Worm (Caenorhabditis elegans) whole organism, L2 larva: ENCODE measurements around the gene tbx-2.

Experiments
- C34F6.9 ChIP-seq: fragments of 150-350 bp; optimal IDR thresholded peaks from 2 replicates; lab custom pipeline; 2014; ENCODE audit warnings: missing biosample characterization, missing genetic modification characterization
- R02D3.7 ChIP-seq: fragments of 150-350 bp; optimal IDR thresholded peaks from 2 replicates; lab custom pipeline; 2014; ENCODE audit warnings: missing biosample characterization, missing genetic modification characterization
- Y55F3AM.14 ChIP-seq: fragments of 200-800 bp; sonication (Bioruptor generic); optimal IDR thresholded peaks from 2 replicates; lab custom pipeline; 2018; ENCODE audit warnings: mild to moderate bottlenecking, missing genetic modification characterization, missing compliant biosample characterization
- ZK546.5 ChIP-seq: sonication (generic microtip); optimal IDR thresholded peaks from 2 replicates; lab custom pipeline; 2017; ENCODE audit warnings: missing biosample characterization, missing genetic modification characterization
- ceh-16 ChIP-seq: fragments of 150-350 bp; optimal IDR thresholded peaks from 2 replicates; lab custom pipeline; 2014; ENCODE audit warnings: missing biosample characterization, missing genetic modification characterization
- ceh-82 ChIP-seq: fragments of 150-350 bp; optimal IDR thresholded peaks from 2 replicates; lab custom pipeline; 2014; ENCODE audit warnings: missing biosample characterization, missing genetic modification characterization
- crh-2 ChIP-seq: sonication (generic microtip); optimal IDR thresholded peaks from 2 replicates; lab custom pipeline; 2017; ENCODE audit warnings: missing biosample characterization, missing genetic modification characterization
- dmd-4 ChIP-seq: sonication (generic microtip); optimal IDR thresholded peaks from 2 replicates; lab custom pipeline; 2017; ENCODE audit warnings: missing biosample characterization, missing genetic modification characterization
- egl-27 ChIP-seq: sonication (generic microtip); optimal IDR thresholded peaks from 3 replicates; lab custom pipeline; 2017; ENCODE audit warnings: missing biosample characterization, missing genetic modification reagents, missing genetic modification characterization
- elt-1 ChIP-seq: fragments of 150-350 bp; optimal IDR thresholded peaks from 2 replicates; lab custom pipeline; 2014; ENCODE audit warnings: missing biosample characterization, missing genetic modification characterization
- fos-1 ChIP-seq: fragments of 150-350 bp; optimal IDR thresholded peaks from 2 replicates; lab custom pipeline; 2014; ENCODE audit warnings: missing biosample characterization, missing genetic modification characterization
- gmeb-1 ChIP-seq: fragments of 150-350 bp; optimal IDR thresholded peaks from 2 replicates; lab custom pipeline; 2014; ENCODE audit warnings: missing biosample characterization, missing genetic modification characterization
- lin-11 ChIP-seq: fragments of 150-350 bp; sonication (generic microtip); optimal IDR thresholded peaks from 2 replicates; lab custom pipeline; 2014; ENCODE audit warnings: missing biosample characterization, missing genetic modification characterization, inconsistent platforms, mixed read lengths
- lin-13 ChIP-seq: fragments of 150-350 bp; optimal IDR thresholded peaks from 2 replicates; lab custom pipeline; 2014; ENCODE audit warnings: missing biosample characterization, missing genetic modification reagents, missing genetic modification characterization
- lin-39 ChIP-seq: fragments of 150-350 bp; optimal IDR thresholded peaks from 2 replicates; lab custom pipeline; 2014; ENCODE audit warnings: missing biosample characterization, missing genetic modification reagents, missing genetic modification characterization
- lsy-2 ChIP-seq, 2 experiments: fragments of 150-350 bp in 1 of 2; sonication (generic microtip) in 1 of 2; optimal IDR thresholded peaks; 2 replicates each; lab custom pipeline; 2014 to 2017; ENCODE audit warnings: missing biosample characterization in 2 of 2, missing genetic modification characterization in 2 of 2
- mab-5 ChIP-seq: fragments of 150-350 bp; optimal IDR thresholded peaks from 2 replicates; lab custom pipeline; 2014; ENCODE audit warnings: missing biosample characterization, missing genetic modification characterization
- mbf-1 ChIP-seq: sonication (generic microtip); optimal IDR thresholded peaks from 2 replicates; lab custom pipeline; 2017; ENCODE audit warnings: missing biosample characterization, missing genetic modification characterization
- mdl-1 ChIP-seq, 2 experiments: fragments of 150-350 bp in 1 of 2; sonication (generic microtip) in 1 of 2; optimal IDR thresholded peaks; 2 replicates each; lab custom pipeline; 2017; ENCODE audit warnings: missing biosample characterization in 2 of 2, missing genetic modification characterization in 2 of 2
- nhr-10 ChIP-seq: sonication (generic microtip); optimal IDR thresholded peaks from 2 replicates; lab custom pipeline; 2017; ENCODE audit warnings: missing biosample characterization, missing genetic modification characterization
- nhr-11 ChIP-seq: fragments of 150-350 bp; optimal IDR thresholded peaks from 2 replicates; lab custom pipeline; 2014; ENCODE audit warnings: missing biosample characterization, missing genetic modification characterization
- nhr-12 ChIP-seq: fragments of 150-350 bp; optimal IDR thresholded peaks from 2 replicates; lab custom pipeline; 2014; ENCODE audit warnings: missing biosample characterization, missing genetic modification characterization
- nhr-129 ChIP-seq: fragments of 150-350 bp; optimal IDR thresholded peaks from 2 replicates; lab custom pipeline; 2014; ENCODE audit warnings: missing biosample characterization, missing genetic modification characterization
- nhr-21 ChIP-seq: fragments of 150-350 bp; optimal IDR thresholded peaks from 2 replicates; lab custom pipeline; 2014; ENCODE audit warnings: missing biosample characterization, missing genetic modification characterization
- nhr-237 ChIP-seq: fragments of 150-350 bp; optimal IDR thresholded peaks from 2 replicates; lab custom pipeline; 2014; ENCODE audit warnings: missing biosample characterization, missing genetic modification characterization
- nhr-25 ChIP-seq: fragments of 150-350 bp; sonication (generic microtip); optimal IDR thresholded peaks from 3 replicates; lab custom pipeline; 2014; ENCODE audit warnings: missing biosample characterization, missing genetic modification characterization
- nhr-77 ChIP-seq: fragments of 150-350 bp; optimal IDR thresholded peaks from 2 replicates; lab custom pipeline; 2014; ENCODE audit warnings: missing biosample characterization, missing genetic modification characterization
- peb-1 ChIP-seq: fragments of 150-350 bp; optimal IDR thresholded peaks from 2 replicates; lab custom pipeline; 2014; ENCODE audit warnings: missing biosample characterization, missing genetic modification characterization
- sem-4 ChIP-seq: fragments of 150-350 bp; optimal IDR thresholded peaks from 2 replicates; lab custom pipeline; 2014; ENCODE audit warnings: missing biosample characterization, missing genetic modification reagents, missing genetic modification characterization
- skn-1 ChIP-seq: sonication (generic microtip); optimal IDR thresholded peaks from 2 replicates; lab custom pipeline; 2017; ENCODE audit warnings: missing biosample characterization, missing genetic modification characterization
- sma-3 ChIP-seq: sonication (generic microtip); optimal IDR thresholded peaks from 2 replicates; lab custom pipeline; 2016; ENCODE audit warnings: missing genetic modification reagents, missing genetic modification characterization, missing compliant biosample characterization
- sma-9 ChIP-seq, 2 experiments: fragments of 150-350 bp in 1 of 2; sonication (generic microtip) in 1 of 2; optimal IDR thresholded peaks; 2 replicates each; lab custom pipeline; 2014 to 2016; ENCODE audit warnings: missing genetic modification characterization in 2 of 2, mild to moderate bottlenecking in 1 of 2, missing biosample characterization in 1 of 2, missing compliant biosample characterization in 1 of 2, missing genetic modification reagents in 1 of 2, moderate library complexity in 1 of 2
- snpc-4 ChIP-seq: fragments of 150-350 bp; optimal IDR thresholded peaks from 2 replicates; lab custom pipeline; 2014; ENCODE audit warnings: missing biosample characterization, missing genetic modification characterization
- unc-39 ChIP-seq: fragments of 150-350 bp; optimal IDR thresholded peaks from 2 replicates; lab custom pipeline; 2014; ENCODE audit warnings: missing biosample characterization, missing genetic modification characterization
- unc-55 ChIP-seq: fragments of 150-350 bp; sonication (generic microtip); optimal IDR thresholded peaks from 3 replicates; lab custom pipeline; 2014; ENCODE audit warnings: missing biosample characterization, missing genetic modification reagents, missing genetic modification characterization
- unc-62 ChIP-seq: fragments of 150-350 bp; optimal IDR thresholded peaks from 2 replicates; lab custom pipeline; 2014; ENCODE audit warnings: missing biosample characterization, missing genetic modification reagents, missing genetic modification characterization
- ztf-1 ChIP-seq: fragments of 200-800 bp; sonication (Bioruptor generic); conservative IDR thresholded peaks from 2 replicates; pipeline ENCODE4 v1.3.6; 2022; ENCODE audit warnings: missing genetic modification characterization, missing compliant biosample characterization
- ztf-11 ChIP-seq: sonication (generic microtip); optimal IDR thresholded peaks from 2 replicates; lab custom pipeline; 2017; ENCODE audit warnings: missing biosample characterization, missing genetic modification characterization
- ztf-4 ChIP-seq: fragments of 150-350 bp; optimal IDR thresholded peaks from 2 replicates; lab custom pipeline; 2014; ENCODE audit warnings: missing biosample characterization, missing genetic modification characterization

tbx-2 gene

DNA sequence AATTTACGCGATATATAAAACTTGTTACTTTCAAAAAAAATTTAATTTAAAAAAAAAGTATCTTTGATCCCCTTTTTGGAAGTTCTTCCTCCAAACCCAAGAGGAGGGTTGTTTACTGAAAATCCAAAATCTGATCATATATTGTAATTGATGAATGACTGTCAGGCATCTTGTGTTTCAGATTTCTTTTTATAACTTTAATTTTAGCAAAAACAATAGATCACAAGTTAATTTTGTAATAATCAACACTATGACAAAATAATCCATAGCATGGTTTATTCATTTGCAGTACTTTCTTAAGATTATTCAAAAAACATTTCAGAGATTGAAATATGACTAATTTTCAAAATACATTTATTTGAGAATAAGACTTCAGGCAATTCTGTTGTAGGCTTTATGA lies 43.8 kb downstream of the tbx-2 start:
- TF ChIP-seq lin-11 (tag; lab: Kevin White, UChicago) (no peak), unc-39 (tag; lab: Kevin White, UChicago) (no peak), nhr-129 (no peak), gmeb-1 (tag; lab: Kevin White, UChicago) (no peak), fos-1 (tag; lab: Kevin White, UChicago) (no peak), nhr-21 (tag; lab: Kevin White, UChicago) (no peak), mdl-1 (tag; optimal IDR thresholded peaks at IDR 0.05; lab: Kevin White, UChicago) (no peak), egl-27 (tag; lab: Kevin White, UChicago) (no peak), lin-39 (tag; lab: Kevin White, UChicago) (no peak), mbf-1 (no peak)

ce11 chrIII:5089489-5089888 lies 46.6 kb downstream of the tbx-2 start:
- TF ChIP-seq fos-1 (tag; lab: Kevin White, UChicago), result peak; percentile 2
- peak; percentile 77 for TF ChIP-seq sma-9 (GFP tag; optimal IDR thresholded peaks at IDR 0.05; lab: Kevin White, UChicago)
- TF ChIP-seq sma-9 (tag; optimal IDR thresholded peaks at IDR 0.05; lab: Kevin White, UChicago), result no peak
- no peak for TF ChIP-seq unc-39 (tag; lab: Kevin White, UChicago)
- TF ChIP-seq sma-3 (GFP tag; lab: Kevin White, UChicago), result no peak
- no peak for TF ChIP-seq elt-1 (tag; lab: Kevin White, UChicago)
- TF ChIP-seq ZK546.5, result no peak
- no peak for TF ChIP-seq ceh-16 (tag; lab: Kevin White, UChicago)
- no peak for TF ChIP-seq R02D3.7 (tag; lab: Kevin White, UChicago)
- TF ChIP-seq nhr-21 (tag; lab: Kevin White, UChicago), result peak; percentile 68
- peak; percentile 37 for TF ChIP-seq nhr-25
- no peak for TF ChIP-seq nhr-12
- no peak for TF ChIP-seq skn-1 (tag; lab: Kevin White, UChicago)
- no peak for TF ChIP-seq ztf-1 (GFP tag; lab: Robert Waterston, UW)

ce11 chrIII:5085529-5085928 lies 50.6 kb downstream of the tbx-2 start, which contains the start of gene cah-1:
TSS of gene cah-1 (minus strand) at chrIII:5085629.
- TF ChIP-seq dmd-4 (no peak), nhr-25 (no peak), mdl-1 (tag; optimal IDR thresholded peaks at IDR 0.05; lab: Kevin White, UChicago) (no peak), unc-55 (GFP tag; lab: Kevin White, UChicago) (peak; percentile 23), Y55F3AM.14 (no peak)

- TF ChIP-seq Y55F3AM.14 (no peak), lsy-2 (tag; optimal IDR thresholded peaks at IDR 0.05; lab: Kevin White, UChicago) (no peak), nhr-237 (no peak), sem-4 (tag; lab: Kevin White, UChicago) (no peak), crh-2 (tag; lab: Kevin White, UChicago) (no peak), ztf-4 (tag; lab: Kevin White, UChicago) (peak; percentile 31), ztf-11 (tag; lab: Kevin White, UChicago) (no peak), nhr-77 (no peak), ztf-1 (GFP tag; lab: Robert Waterston, UW) (no peak), nhr-11 (no peak), snpc-4 (tag; lab: Kevin White, UChicago) (no peak), nhr-21 (tag; lab: Kevin White, UChicago) (peak; percentile 22), nhr-10 (tag; lab: Kevin White, UChicago) (no peak), sma-3 (GFP tag; lab: Kevin White, UChicago) (peak; percentile 24)
Measured at ce11 chrIII:5083304-5083703, 52.8 kb downstream of the tbx-2 start.

ce11 chrIII:5081573-5081823 lies 54.6 kb downstream of the tbx-2 start, which contains the start of gene cox-6A:
TSS of gene cox-6A (plus strand) at chrIII:5081724.
- TF ChIP-seq unc-62 (GFP tag; lab: Kevin White, UChicago) (no peak), nhr-12 (no peak), lsy-2 (tag; optimal IDR thresholded peaks at IDR 0.05; lab: Kevin White, UChicago) (no peak), C34F6.9 (tag; lab: Kevin White, UChicago) (no peak), sem-4 (tag; lab: Kevin White, UChicago) (no peak), nhr-237 (no peak), nhr-11 (no peak), fos-1 (tag; lab: Kevin White, UChicago) (no peak), ceh-82 (no peak), ZK546.5 (no peak), lin-13 (GFP tag; lab: Kevin White, UChicago) (no peak), mab-5 (tag; lab: Kevin White, UChicago) (no peak), peb-1 (tag; lab: Kevin White, UChicago) (no peak), R02D3.7 (tag; lab: Kevin White, UChicago) (no peak), nhr-21 (tag; lab: Kevin White, UChicago) (no peak), nhr-10 (tag; lab: Kevin White, UChicago) (no peak)
